Worm (Caenorhabditis elegans) whole organism, L1 larva: ENCODE results near the gene srh-141.

Experiments
- C04F5.9 ChIP-seq: sonication (generic microtip); optimal IDR thresholded peaks from 2 replicates; lab custom pipeline; 2016; ENCODE audit warnings: missing genetic modification characterization, missing compliant biosample characterization
- F16B12.6 ChIP-seq: fragments of 150-350 bp; optimal IDR thresholded peaks from 2 replicates; lab custom pipeline; 2014; ENCODE audit warnings: missing biosample characterization, missing genetic modification characterization
- alr-1 ChIP-seq: fragments of 200-800 bp; sonication (Bioruptor generic); optimal IDR thresholded peaks from 2 replicates; lab custom pipeline; 2018; ENCODE audit warnings: borderline replicate concordance, mild to moderate bottlenecking, missing genetic modification characterization, missing compliant biosample characterization
- aly-2 ChIP-seq: fragments of 150-350 bp; optimal IDR thresholded peaks from 2 replicates; lab custom pipeline; 2014; ENCODE audit warnings: missing biosample characterization, missing genetic modification characterization
- blmp-1 ChIP-seq: fragments of 150-350 bp; optimal IDR thresholded peaks from 2 replicates; lab custom pipeline; 2014; ENCODE audit warnings: missing biosample characterization, missing genetic modification characterization
- ceh-63 ChIP-seq: fragments of 200-800 bp; sonication (Bioruptor generic); optimal IDR thresholded peaks from 2 replicates; lab custom pipeline; 2018; ENCODE audit warnings: mild to moderate bottlenecking, missing genetic modification characterization, missing compliant biosample characterization
- ceh-82 ChIP-seq, 3 experiments: fragments of 150-350 bp in 1 of 3; sonication (generic microtip) in 2 of 3; optimal IDR thresholded peaks; 2 replicates each; lab custom pipeline; 2014 to 2017; ENCODE audit warnings: missing biosample characterization in 3 of 3, missing genetic modification characterization in 3 of 3
- ceh-88 ChIP-seq: fragments of 200-800 bp; sonication (Bioruptor generic); IDR thresholded peaks from 2 replicates; pipeline ENCODE4 v1.3.6; 2022; ENCODE audit warnings: missing genetic modification characterization, missing compliant biosample characterization
- ceh-90 ChIP-seq: sonication (generic microtip); optimal IDR thresholded peaks from 2 replicates; lab custom pipeline; 2016; ENCODE audit warnings: missing genetic modification characterization, missing compliant biosample characterization
- ces-1 ChIP-seq: fragments of 150-350 bp; optimal IDR thresholded peaks from 2 replicates; lab custom pipeline; 2014; ENCODE audit warnings: missing biosample characterization, missing genetic modification reagents, missing genetic modification characterization
- dsc-1 ChIP-seq: sonication (generic microtip); optimal IDR thresholded peaks from 2 replicates; lab custom pipeline; 2016; ENCODE audit warnings: mild to moderate bottlenecking, missing genetic modification characterization, missing compliant biosample characterization
- egl-13 ChIP-seq: sonication (generic microtip); optimal IDR thresholded peaks from 2 replicates; lab custom pipeline; 2016; ENCODE audit warnings: missing genotype, missing genetic modification reagents, missing genetic modification characterization, missing compliant biosample characterization
- egl-27 ChIP-seq, 2 experiments: fragments of 150-350 bp in 1 of 2; sonication (generic microtip); optimal IDR thresholded peaks; 3 replicates each; lab custom pipeline; 2017 to 2018; ENCODE audit warnings: missing biosample characterization in 2 of 2, missing genetic modification characterization in 2 of 2, missing genetic modification reagents in 2 of 2
- elt-2 ChIP-seq: sonication (generic microtip); optimal IDR thresholded peaks from 2 replicates; lab custom pipeline; 2016; ENCODE audit warnings: missing genetic modification characterization, mild to moderate bottlenecking, inconsistent platforms, missing compliant biosample characterization, missing genetic modification reagents
- ets-5 ChIP-seq: fragments of 200-800 bp; sonication (Bioruptor generic); IDR thresholded peaks from 2 replicates; pipeline ENCODE4 v1.3.6; 2022; ENCODE audit warnings: missing genetic modification characterization, missing compliant biosample characterization
- fkh-10 ChIP-seq: sonication (generic microtip); optimal IDR thresholded peaks from 2 replicates; lab custom pipeline; 2017; ENCODE audit warnings: missing biosample characterization, missing genetic modification reagents, missing genetic modification characterization
- fkh-4 ChIP-seq: sonication (generic microtip); optimal IDR thresholded peaks from 2 replicates; lab custom pipeline; 2016; ENCODE audit warnings: missing compliant biosample characterization, missing genetic modification characterization, borderline replicate concordance
- fkh-8 ChIP-seq: sonication (generic microtip); optimal IDR thresholded peaks from 2 replicates; lab custom pipeline; 2016; ENCODE audit warnings: mild to moderate bottlenecking, missing genetic modification characterization, missing compliant biosample characterization
- grh-1 ChIP-seq: fragments of 200-800 bp; sonication (Bioruptor generic); IDR thresholded peaks from 2 replicates; pipeline ENCODE4 v1.3.6; 2022; ENCODE audit warnings: missing genetic modification reagents, missing genetic modification characterization, missing compliant biosample characterization
- irx-1 ChIP-seq: sonication (generic microtip); optimal IDR thresholded peaks from 2 replicates; lab custom pipeline; 2016; ENCODE audit warnings: missing genetic modification characterization, missing compliant biosample characterization
- jun-1 ChIP-seq: fragments of 150-350 bp; optimal IDR thresholded peaks from 2 replicates; lab custom pipeline; 2014; ENCODE audit warnings: missing biosample characterization, missing genetic modification reagents, missing genetic modification characterization
- lin-13 ChIP-seq: fragments of 150-350 bp; optimal IDR thresholded peaks from 2 replicates; lab custom pipeline; 2014; ENCODE audit warnings: missing biosample characterization, missing genetic modification reagents, missing genetic modification characterization
- lin-14 ChIP-seq: fragments of 200-800 bp; sonication (Bioruptor generic); optimal IDR thresholded peaks from 2 replicates; lab custom pipeline; 2018; ENCODE audit warnings: mild to moderate bottlenecking, missing genetic modification characterization, moderate library complexity, missing compliant biosample characterization
- lin-15B ChIP-seq: fragments of 150-350 bp; sonication (generic microtip); optimal IDR thresholded peaks from 3 replicates; lab custom pipeline; 2014; ENCODE audit warnings: missing biosample characterization, missing genetic modification characterization
- lsy-2 ChIP-seq, 2 experiments: fragments of 150-350 bp; optimal IDR thresholded peaks; 2 replicates each; lab custom pipeline; 2014; ENCODE audit warnings: missing biosample characterization in 2 of 2, missing genetic modification characterization in 2 of 2
- mab-9 ChIP-seq: fragments of 200-800 bp; sonication (Bioruptor generic); IDR thresholded peaks from 2 replicates; pipeline ENCODE4 v1.3.6; 2022; ENCODE audit warnings: missing genetic modification reagents, missing genetic modification characterization, missing compliant biosample characterization
- mdl-1 ChIP-seq, 2 experiments: fragments of 150-350 bp; optimal IDR thresholded peaks; 2 replicates each; lab custom pipeline; 2014 to 2017; ENCODE audit warnings: missing biosample characterization in 2 of 2, missing genetic modification characterization in 2 of 2, inconsistent platforms in 1 of 2
- mef-2 ChIP-seq: fragments of 150-350 bp; optimal IDR thresholded peaks from 2 replicates; lab custom pipeline; 2014; ENCODE audit warnings: missing biosample characterization, missing genetic modification characterization
- mep-1 ChIP-seq: fragments of 150-350 bp; optimal IDR thresholded peaks from 2 replicates; lab custom pipeline; 2014; ENCODE audit warnings: missing biosample characterization, missing genetic modification characterization
- nhr-12 ChIP-seq: sonication (generic microtip); optimal IDR thresholded peaks from 2 replicates; lab custom pipeline; 2017; ENCODE audit warnings: missing biosample characterization, missing genetic modification characterization
- nhr-19 ChIP-seq: fragments of 200-800 bp; sonication (Bioruptor generic); conservative IDR thresholded peaks from 2 replicates; pipeline ENCODE4 v1.3.6; 2022; ENCODE audit warnings: missing genetic modification characterization, missing compliant biosample characterization
- nhr-20 ChIP-seq: sonication (generic microtip); optimal IDR thresholded peaks from 2 replicates; lab custom pipeline; 2016; ENCODE audit warnings: mild to moderate bottlenecking, missing genetic modification characterization, missing compliant biosample characterization
- nhr-237 ChIP-seq: fragments of 150-350 bp; optimal IDR thresholded peaks from 2 replicates; lab custom pipeline; 2014; ENCODE audit warnings: missing biosample characterization, missing genetic modification characterization
- nhr-28 ChIP-seq: fragments of 150-350 bp; optimal IDR thresholded peaks from 2 replicates; lab custom pipeline; 2014; ENCODE audit warnings: missing biosample characterization, missing genetic modification characterization
- nhr-47 ChIP-seq: sonication (generic microtip); optimal IDR thresholded peaks from 2 replicates; lab custom pipeline; 2016; ENCODE audit warnings: mild to moderate bottlenecking, missing genetic modification characterization, moderate library complexity, missing compliant biosample characterization
- nhr-76 ChIP-seq: sonication (generic microtip); optimal IDR thresholded peaks from 2 replicates; lab custom pipeline; 2017; ENCODE audit warnings: missing biosample characterization, missing genetic modification characterization
- nhr-77 ChIP-seq: fragments of 150-350 bp; optimal IDR thresholded peaks from 2 replicates; lab custom pipeline; 2014; ENCODE audit warnings: missing biosample characterization, missing genetic modification characterization
- nhr-85 ChIP-seq: sonication (generic microtip); peaks from one replicate; lab custom pipeline; 2016; ENCODE audit warnings: missing genetic modification characterization, inconsistent platforms, missing compliant biosample characterization
- pag-3 ChIP-seq: sonication (generic microtip); optimal IDR thresholded peaks from 2 replicates; lab custom pipeline; 2017; ENCODE audit warnings: missing genetic modification characterization, mild to moderate bottlenecking, missing compliant biosample characterization, antibody characterized with exemption, borderline replicate concordance; ENCODE audit not compliant: insufficient read depth
- pax-3 ChIP-seq: fragments of 200-800 bp; sonication (Bioruptor generic); optimal IDR thresholded peaks from 2 replicates; lab custom pipeline; 2018; ENCODE audit warnings: mild to moderate bottlenecking, missing genetic modification characterization, moderate library complexity, missing compliant biosample characterization
- pqm-1 ChIP-seq: sonication (generic microtip); optimal IDR thresholded peaks from 3 replicates; lab custom pipeline; 2017; ENCODE audit warnings: missing biosample characterization, missing genetic modification characterization
- rnt-1 ChIP-seq: sonication (generic microtip); optimal IDR thresholded peaks from 2 replicates; lab custom pipeline; 2016; ENCODE audit warnings: mild to moderate bottlenecking, missing genetic modification characterization, moderate library complexity, missing compliant biosample characterization
- skn-1 ChIP-seq: fragments of 150-350 bp; optimal IDR thresholded peaks from 2 replicates; lab custom pipeline; 2014; ENCODE audit warnings: missing biosample characterization, missing genetic modification characterization
- snpc-4 ChIP-seq: fragments of 150-350 bp; optimal IDR thresholded peaks from 2 replicates; lab custom pipeline; 2014; ENCODE audit warnings: missing biosample characterization, missing genetic modification characterization
- sox-4 ChIP-seq: sonication (generic microtip); optimal IDR thresholded peaks from 2 replicates; lab custom pipeline; 2016; ENCODE audit warnings: missing genetic modification characterization, missing compliant biosample characterization
- tbx-2 ChIP-seq: sonication (generic microtip); optimal IDR thresholded peaks from 2 replicates; lab custom pipeline; 2016; ENCODE audit warnings: missing genetic modification characterization, missing compliant biosample characterization
- unc-130 ChIP-seq: fragments of 150-350 bp; optimal IDR thresholded peaks from 2 replicates; lab custom pipeline; 2017; ENCODE audit warnings: missing biosample characterization, missing genetic modification characterization, inconsistent platforms
- unc-30 ChIP-seq: sonication (generic microtip); optimal IDR thresholded peaks from 2 replicates; lab custom pipeline; 2017; ENCODE audit warnings: missing biosample characterization, missing genetic modification characterization
- unc-62 ChIP-seq: fragments of 150-350 bp; optimal IDR thresholded peaks from 2 replicates; lab custom pipeline; 2014; ENCODE audit warnings: missing biosample characterization, missing genetic modification reagents, missing genetic modification characterization
- unc-86 ChIP-seq: sonication (generic microtip); optimal IDR thresholded peaks from 2 replicates; lab custom pipeline; 2016; ENCODE audit warnings: missing genetic modification characterization, missing compliant biosample characterization
- vab-15 ChIP-seq: sonication (generic microtip); optimal IDR thresholded peaks from 2 replicates; lab custom pipeline; 2017; ENCODE audit warnings: missing genotype, mild to moderate bottlenecking, missing genetic modification characterization, missing compliant biosample characterization
- xbp-1 ChIP-seq: sonication (generic microtip); optimal IDR thresholded peaks from 2 replicates; lab custom pipeline; 2016; ENCODE audit warnings: missing genetic modification characterization, missing compliant biosample characterization
- zip-4 ChIP-seq: fragments of 200-800 bp; sonication (Bioruptor generic); optimal IDR thresholded peaks from 2 replicates; lab custom pipeline; 2018; ENCODE audit warnings: mild to moderate bottlenecking, missing genetic modification characterization, moderate library complexity, missing compliant biosample characterization
- ztf-4 ChIP-seq: fragments of 150-350 bp; optimal IDR thresholded peaks from 2 replicates; lab custom pipeline; 2014; ENCODE audit warnings: missing biosample characterization, missing genetic modification characterization

The srh-141 gene

DNA sequence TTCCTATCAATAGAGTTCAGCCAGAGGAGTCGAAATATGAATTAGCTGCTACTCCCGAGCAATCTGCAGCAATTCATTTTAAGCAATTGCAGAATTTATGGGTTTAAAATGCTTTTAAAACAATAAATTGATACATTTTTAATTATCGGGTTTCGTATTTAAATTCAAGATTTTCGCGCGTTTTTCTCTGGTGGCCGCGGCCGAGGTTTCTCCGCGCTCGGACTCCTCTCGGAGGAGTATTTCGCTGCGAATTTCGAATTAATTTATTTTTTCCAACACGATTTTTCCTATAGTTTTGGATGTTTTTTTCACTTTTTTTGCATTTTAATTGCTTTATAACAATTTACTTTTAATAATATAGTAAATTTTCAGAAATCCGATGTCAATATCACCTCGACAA, 42.2 kb upstream of the srh-141 start, which contains the start of gene F13A7.14 (continued):
- no peak for TF ChIP-seq fkh-10 (GFP tag; lab: Kevin White, UChicago)
- peak; percentile 94 for TF ChIP-seq sox-4 (tag; lab: Kevin White, UChicago)
- no peak for TF ChIP-seq nhr-237 (tag; lab: Kevin White, UChicago)
- peak; percentile 86 for TF ChIP-seq grh-1 (GFP tag; lab: Robert Waterston, UW)
- TF ChIP-seq nhr-12 (tag; lab: Kevin White, UChicago), result no peak
- TF ChIP-seq nhr-76, result no peak
- TF ChIP-seq C04F5.9, result peak; percentile 88
- peak; percentile 85 for TF ChIP-seq skn-1 (tag; lab: Kevin White, UChicago)
- TF ChIP-seq snpc-4 (tag; lab: Kevin White, UChicago), result peak; percentile 84
- no peak for TF ChIP-seq unc-62 (GFP tag; lab: Kevin White, UChicago)
- peak; percentile 68 to 81 (median 70) for TF ChIP-seq ceh-82 (tag; optimal IDR thresholded peaks at IDR 0.05; lab: Kevin White, UChicago)
- peak; percentile 91 for TF ChIP-seq nhr-19
- TF ChIP-seq nhr-77 (tag; lab: Kevin White, UChicago), result peak; percentile 1
- peak; percentile 71 for TF ChIP-seq ceh-88 (GFP tag; lab: Robert Waterston, UW)
- TF ChIP-seq nhr-47, result peak; percentile 95
- TF ChIP-seq xbp-1 (tag; lab: Kevin White, UChicago), result peak; percentile 91
- peak; percentile 74 for TF ChIP-seq vab-15
- peak; percentile 96 for TF ChIP-seq irx-1 (tag; lab: Kevin White, UChicago)
- TF ChIP-seq lin-14 (GFP tag; lab: Kevin White, UChicago), result peak; percentile 82
- peak; percentile 81 for TF ChIP-seq elt-2 (tag; lab: Kevin White, UChicago)
- no peak for TF ChIP-seq mef-2 (tag; lab: Kevin White, UChicago)
- peak; percentile 15 for TF ChIP-seq F16B12.6
- peak; percentile 64 for TF ChIP-seq lin-15B (tag; lab: Kevin White, UChicago)
- no peak for TF ChIP-seq alr-1 (tag; lab: Kevin White, UChicago)
- TF ChIP-seq fkh-4 (tag; lab: Kevin White, UChicago), result peak; percentile 97
- peak; percentile 94 for TF ChIP-seq mab-9 (GFP tag; lab: Robert Waterston, UW)
- TF ChIP-seq egl-13 (tag; lab: Kevin White, UChicago), result peak; percentile 94
- TF ChIP-seq ets-5 (GFP tag; lab: Robert Waterston, UW), result no peak
- TF ChIP-seq fkh-8, result peak; percentile 77
- TF ChIP-seq lsy-2 (tag; optimal IDR thresholded peaks at IDR 0.05; lab: Kevin White, UChicago), result peak; percentile 79 to 89
- TF ChIP-seq blmp-1, result peak; percentile 46
- peak; percentile 32 for TF ChIP-seq ceh-63
- peak; percentile 95 for TF ChIP-seq nhr-85 (tag; lab: Kevin White, UChicago)
- TF ChIP-seq ceh-90 (tag; lab: Kevin White, UChicago), result peak; percentile 95
- no peak for TF ChIP-seq pag-3 (tag; lab: Kevin White, UChicago)
- no peak for TF ChIP-seq pqm-1
- TF ChIP-seq nhr-28, result no peak
- peak; percentile 58 for TF ChIP-seq ztf-4 (tag; lab: Kevin White, UChicago)
- TF ChIP-seq aly-2, result no peak
- TF ChIP-seq unc-130 (tag; lab: Kevin White, UChicago), result peak; percentile 79
- TF ChIP-seq mdl-1 (tag; optimal IDR thresholded peaks at IDR 0.05; lab: Kevin White, UChicago), result peak in 1 of 2 experiments; percentile 47
- no peak for TF ChIP-seq ces-1 (GFP tag; lab: Kevin White, UChicago)
- TF ChIP-seq rnt-1 (tag; lab: Kevin White, UChicago), result peak; percentile 99
- TF ChIP-seq unc-30 (tag; lab: Kevin White, UChicago), result no peak
- TF ChIP-seq zip-4, result peak; percentile 80
- no peak for TF ChIP-seq egl-27 (tag; optimal IDR thresholded peaks at IDR 0.05; lab: Kevin White, UChicago)
- TF ChIP-seq dsc-1 (tag; lab: Kevin White, UChicago), result peak; percentile 96
- peak; percentile 92 for TF ChIP-seq nhr-20 (tag; lab: Kevin White, UChicago)
- peak; percentile 83 for TF ChIP-seq unc-86 (tag; lab: Kevin White, UChicago)
- peak; percentile 54 for TF ChIP-seq jun-1 (tag; lab: Kevin White, UChicago)
- TF ChIP-seq pax-3, result peak; percentile 94
- peak; percentile 79 for TF ChIP-seq mep-1 (tag; lab: Kevin White, UChicago)
- TF ChIP-seq lin-13 (GFP tag; lab: Kevin White, UChicago), result peak; percentile 66
- peak; percentile 96 for TF ChIP-seq tbx-2
